Worm (Caenorhabditis elegans) whole organism, L4/young adult: ENCODE data around the gene fbxa-196.

Source experiments
- dao-5 ChIP-seq: sonication (generic microtip); optimal IDR thresholded peaks from 2 replicates; lab custom pipeline; 2016; ENCODE audit warnings: missing genotype, missing genetic modification characterization, moderate library complexity, missing compliant biosample characterization
- him-1 ChIP-seq: sonication (generic microtip); optimal IDR thresholded peaks from 2 replicates; lab custom pipeline; 2016; ENCODE audit warnings: missing genotype, missing genetic modification reagents, missing genetic modification characterization, missing compliant biosample characterization

- TF ChIP-seq him-1, result no peak
- TF ChIP-seq dao-5 (tag; lab: Kevin White, UChicago), result no peak
Measured at ce11 chrV:6476026-6476425, 27.6 kb downstream of the fbxa-196 start.
